Fruit fly (Drosophila melanogaster): ENCODE results near the gene Cog2.

dm6 chr3R:15313836-15314235 lies 47.6 kb downstream of the Cog2 start:
- TF ChIP-seq CG8159 (tag; optimal IDR thresholded peaks at IDR 0.05) (no peak), Snoo (tag; optimal IDR thresholded peaks at IDR 0.05) (no peak), Pif1A (GFP tag; optimal IDR thresholded peaks at IDR 0.05) (no peak), EcR (GFP tag; optimal IDR thresholded peaks at IDR 0.05) (no peak), CG15710 (tag; optimal IDR thresholded peaks at IDR 0.05) (no peak), CG17806 (tag; optimal IDR thresholded peaks at IDR 0.05) (no peak), CG4496 (GFP tag; IDR thresholded peaks at IDR 0.05) (no peak), CG14655 (GFP tag; optimal IDR thresholded peaks at IDR 0.05) (no peak), CG13204 (GFP tag; optimal IDR thresholded peaks at IDR 0.05) (no peak)

Measured in whole organism, pupa.